Worm (Caenorhabditis elegans) whole organism, late embryonic: ENCODE measurements around the gene C06A1.6.

Experiments
- C08G9.2 ChIP-seq: sonication (generic microtip); optimal IDR thresholded peaks from 2 replicates; lab custom pipeline; 2016; ENCODE audit warnings: mild to moderate bottlenecking, missing genetic modification characterization, moderate library complexity, missing compliant biosample characterization
- C38D4.7 ChIP-seq: fragments of 200-800 bp; sonication (Bioruptor generic); optimal IDR thresholded peaks from 2 replicates; lab custom pipeline; 2018; ENCODE audit warnings: mild to moderate bottlenecking, missing genetic modification characterization, moderate library complexity, missing compliant biosample characterization
- F13H6.1 ChIP-seq: sonication (generic microtip); optimal IDR thresholded peaks from 2 replicates; lab custom pipeline; 2016; ENCODE audit warnings: missing genetic modification characterization, missing compliant biosample characterization
- K02D7.2 ChIP-seq: sonication (generic microtip); optimal IDR thresholded peaks from 2 replicates; lab custom pipeline; 2017; ENCODE audit warnings: mild to moderate bottlenecking, missing genetic modification characterization, missing compliant biosample characterization
- T23F11.4 ChIP-seq: fragments of 200-800 bp; sonication (Bioruptor generic); optimal IDR thresholded peaks from 2 replicates; lab custom pipeline; 2018; ENCODE audit warnings: mild to moderate bottlenecking, missing genetic modification characterization, missing compliant biosample characterization
- ceh-18 ChIP-seq: sonication (generic microtip); optimal IDR thresholded peaks from 2 replicates; lab custom pipeline; 2016; ENCODE audit warnings: missing genetic modification characterization, missing compliant biosample characterization
- ceh-30 ChIP-seq: fragments of 150-350 bp; optimal IDR thresholded peaks from 2 replicates; lab custom pipeline; 2014; ENCODE audit warnings: missing biosample characterization, missing genetic modification characterization
- ceh-34 ChIP-seq: sonication (generic microtip); optimal IDR thresholded peaks from 2 replicates; lab custom pipeline; 2016; ENCODE audit warnings: mild to moderate bottlenecking, missing genetic modification characterization, missing compliant biosample characterization
- ceh-45 ChIP-seq: fragments of 200-800 bp; sonication (Bioruptor generic); IDR thresholded peaks from 2 replicates; pipeline ENCODE4 v1.3.6; 2022; ENCODE audit warnings: missing genetic modification reagents, missing genetic modification characterization, missing compliant biosample characterization
- ceh-6 ChIP-seq: fragments of 200-800 bp; sonication (Bioruptor generic); optimal IDR thresholded peaks from 2 replicates; lab custom pipeline; 2018; ENCODE audit warnings: mild to moderate bottlenecking, missing genetic modification characterization, missing compliant biosample characterization
- ceh-9 ChIP-seq: sonication (generic microtip); optimal IDR thresholded peaks from 2 replicates; lab custom pipeline; 2016; ENCODE audit warnings: mild to moderate bottlenecking, missing genetic modification characterization, inconsistent platforms, missing compliant biosample characterization
- che-1 ChIP-seq: sonication (generic microtip); optimal IDR thresholded peaks from 2 replicates; lab custom pipeline; 2016; ENCODE audit warnings: mild to moderate bottlenecking, missing genetic modification characterization, missing compliant biosample characterization
- dmd-4 ChIP-seq: sonication (generic microtip); optimal IDR thresholded peaks from 2 replicates; lab custom pipeline; 2016; ENCODE audit warnings: borderline replicate concordance, missing genetic modification characterization, missing compliant biosample characterization
- ets-4 ChIP-seq: sonication (generic microtip); optimal IDR thresholded peaks from 2 replicates; lab custom pipeline; 2016; ENCODE audit warnings: missing genetic modification characterization, missing compliant biosample characterization
- eyg-1 ChIP-seq: sonication (generic microtip); optimal IDR thresholded peaks from 2 replicates; lab custom pipeline; 2016; ENCODE audit warnings: missing genotype, missing genetic modification characterization, missing compliant biosample characterization
- fax-1 ChIP-seq: sonication (generic microtip); optimal IDR thresholded peaks from 2 replicates; lab custom pipeline; 2016; ENCODE audit warnings: missing genotype, missing genetic modification characterization, missing compliant biosample characterization
- fkh-10 ChIP-seq: fragments of 150-350 bp; optimal IDR thresholded peaks from 2 replicates; lab custom pipeline; 2014; ENCODE audit warnings: missing biosample characterization, missing genetic modification reagents, missing genetic modification characterization
- fkh-6 ChIP-seq: sonication (generic microtip); optimal IDR thresholded peaks from 2 replicates; lab custom pipeline; 2016; ENCODE audit warnings: missing genetic modification characterization, missing compliant biosample characterization
- gmeb-2 ChIP-seq: sonication (generic microtip); optimal IDR thresholded peaks from 2 replicates; lab custom pipeline; 2016; ENCODE audit warnings: missing genetic modification characterization, inconsistent platforms, missing compliant biosample characterization
- hlh-15 ChIP-seq: sonication (generic microtip); optimal IDR thresholded peaks from 2 replicates; lab custom pipeline; 2016; ENCODE audit warnings: missing genetic modification characterization, missing compliant biosample characterization
- hlh-30 ChIP-seq: sonication (generic microtip); optimal IDR thresholded peaks from 2 replicates; lab custom pipeline; 2017; ENCODE audit warnings: antibody characterized with exemption, missing genetic modification characterization, missing compliant biosample characterization; ENCODE audit not compliant: insufficient read depth
- hlh-6 ChIP-seq: sonication (generic microtip); optimal IDR thresholded peaks from 2 replicates; lab custom pipeline; 2016; ENCODE audit warnings: missing genotype, missing genetic modification characterization, missing compliant biosample characterization
- lim-6 ChIP-seq: sonication (generic microtip); optimal IDR thresholded peaks from 2 replicates; lab custom pipeline; 2016; ENCODE audit warnings: missing genetic modification characterization, missing compliant biosample characterization
- lin-11 ChIP-seq: fragments of 200-800 bp; sonication (Bioruptor generic); optimal IDR thresholded peaks from 2 replicates; lab custom pipeline; 2018; ENCODE audit warnings: mild to moderate bottlenecking, missing genetic modification characterization, missing compliant biosample characterization
- nfya-1 ChIP-seq: sonication (generic microtip); optimal IDR thresholded peaks from 2 replicates; lab custom pipeline; 2017; ENCODE audit warnings: missing genetic modification characterization, mild to moderate bottlenecking, missing compliant biosample characterization, antibody characterized with exemption, moderate library complexity
- npax-4 ChIP-seq: sonication (generic microtip); optimal IDR thresholded peaks from 2 replicates; lab custom pipeline; 2016; ENCODE audit warnings: missing genetic modification characterization, missing compliant biosample characterization
- pag-3 ChIP-seq: sonication (generic microtip); optimal IDR thresholded peaks from 2 replicates; lab custom pipeline; 2016; ENCODE audit warnings: missing compliant biosample characterization, missing genetic modification characterization, borderline replicate concordance
- pha-2 ChIP-seq: sonication (generic microtip); optimal IDR thresholded peaks from 2 replicates; lab custom pipeline; 2017; ENCODE audit warnings: mild to moderate bottlenecking, missing genetic modification characterization, missing compliant biosample characterization
- pqm-1 ChIP-seq: sonication (generic microtip); optimal IDR thresholded peaks from 2 replicates; lab custom pipeline; 2016; ENCODE audit warnings: missing genetic modification characterization, missing compliant biosample characterization
- ref-2 ChIP-seq: sonication (generic microtip); optimal IDR thresholded peaks from 2 replicates; lab custom pipeline; 2016; ENCODE audit warnings: missing genetic modification characterization, missing compliant biosample characterization
- sox-4 ChIP-seq: sonication (generic microtip); optimal IDR thresholded peaks from 2 replicates; lab custom pipeline; 2017; ENCODE audit warnings: mild to moderate bottlenecking, missing genetic modification characterization, inconsistent platforms, missing compliant biosample characterization
- syd-9 ChIP-seq: sonication (generic microtip); optimal IDR thresholded peaks from 2 replicates; lab custom pipeline; 2016; ENCODE audit warnings: mild to moderate bottlenecking, missing genetic modification characterization, moderate library complexity, missing compliant biosample characterization
- tbx-2 ChIP-seq: sonication (generic microtip); optimal IDR thresholded peaks from 2 replicates; lab custom pipeline; 2016; ENCODE audit warnings: missing genetic modification characterization, missing compliant biosample characterization
- unc-42 ChIP-seq: sonication (generic microtip); optimal IDR thresholded peaks from 2 replicates; lab custom pipeline; 2016; ENCODE audit warnings: missing genotype, missing genetic modification characterization, missing compliant biosample characterization
- zip-5 ChIP-seq: sonication (generic microtip); optimal IDR thresholded peaks from 2 replicates; lab custom pipeline; 2016; ENCODE audit warnings: missing genetic modification characterization, missing compliant biosample characterization
- ztf-16 ChIP-seq: sonication (generic microtip); optimal IDR thresholded peaks from 2 replicates; lab custom pipeline; 2017; ENCODE audit warnings: missing genetic modification characterization, missing compliant biosample characterization

C06A1.6 gene

DNA sequence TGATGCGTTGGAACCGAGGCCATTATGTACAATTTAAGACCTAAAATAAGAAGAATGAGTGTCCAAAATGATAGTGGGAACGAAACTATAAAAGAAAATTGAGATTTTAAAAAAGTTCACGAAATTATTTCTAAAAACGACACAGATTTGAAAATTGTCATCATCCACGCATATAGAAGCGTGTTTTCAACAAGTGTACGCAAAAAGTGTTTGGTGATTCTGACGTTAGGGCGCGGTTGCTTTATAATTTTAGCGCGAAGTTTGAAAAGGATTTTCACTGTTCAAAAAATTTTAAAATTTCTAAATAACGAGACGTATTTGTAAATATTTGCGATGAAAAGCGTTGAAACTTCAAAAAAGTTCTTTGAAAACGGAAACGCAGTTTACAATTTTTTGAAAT, 1.1 kb downstream of the C06A1.6 start, which contains the start of gene cdc-48.1 (continued):
- TF ChIP-seq C08G9.2 (tag; lab: Kevin White, UChicago) (peak; percentile 84), pha-2 (tag; lab: Kevin White, UChicago) (peak; percentile 82), F13H6.1 (tag; lab: Kevin White, UChicago) (peak; percentile 85), zip-5 (peak; percentile 30), npax-4 (peak; percentile 20), fkh-6 (tag; lab: Kevin White, UChicago) (peak; percentile 24), C38D4.7 (peak; percentile 46), T23F11.4 (peak; percentile 85), sox-4 (tag; lab: Kevin White, UChicago) (peak; percentile 68), ets-4 (tag; lab: Kevin White, UChicago) (peak; percentile 95), fkh-10 (GFP tag; lab: Kevin White, UChicago) (peak; percentile 92), eyg-1 (tag; lab: Kevin White, UChicago) (no peak), hlh-15 (tag; lab: Kevin White, UChicago) (peak; percentile 35), ref-2 (tag; lab: Kevin White, UChicago) (peak; percentile 99), K02D7.2 (tag; lab: Kevin White, UChicago) (peak; percentile 79), lim-6 (peak; percentile 89), dmd-4 (tag; lab: Kevin White, UChicago) (peak; percentile 70)

DNA sequence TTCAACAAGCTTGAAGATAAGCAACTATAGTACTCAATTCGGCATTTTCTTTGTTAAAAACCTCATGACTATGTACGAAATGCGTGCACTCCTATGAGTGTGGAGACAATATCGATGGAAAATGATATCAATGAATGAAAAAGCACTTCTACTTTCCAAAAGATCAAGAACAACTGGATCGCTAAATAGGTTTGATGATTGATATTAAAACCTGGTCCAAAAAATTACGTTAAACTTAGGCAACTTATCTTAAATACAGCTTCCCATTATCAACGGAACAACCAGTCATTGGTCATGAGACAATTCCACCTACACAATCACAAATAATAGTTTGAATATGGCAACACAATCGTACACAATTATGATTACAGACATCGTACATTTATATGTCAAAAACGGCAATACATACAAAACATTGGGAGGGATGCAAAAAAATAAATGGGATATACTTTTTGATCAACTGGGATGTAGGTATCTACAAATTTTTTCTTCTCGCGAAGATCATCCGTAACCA, 4.8 kb downstream of the C06A1.6 start:
- TF ChIP-seq ceh-30 (tag; lab: Kevin White, UChicago) (no peak), ceh-34 (no peak), ztf-16 (tag; lab: Kevin White, UChicago) (no peak), syd-9 (tag; lab: Kevin White, UChicago) (no peak), hlh-6 (no peak), ceh-45 (no peak), pag-3 (no peak), nfya-1 (tag; lab: Kevin White, UChicago) (no peak), fax-1 (tag; lab: Kevin White, UChicago) (no peak), ceh-6 (GFP tag; lab: Kevin White, UChicago) (no peak), pqm-1 (no peak), fkh-10 (GFP tag; lab: Kevin White, UChicago) (no peak), gmeb-2 (tag; lab: Kevin White, UChicago) (no peak), eyg-1 (tag; lab: Kevin White, UChicago) (no peak), sox-4 (tag; lab: Kevin White, UChicago) (no peak), tbx-2 (tag; lab: Kevin White, UChicago) (no peak)

DNA sequence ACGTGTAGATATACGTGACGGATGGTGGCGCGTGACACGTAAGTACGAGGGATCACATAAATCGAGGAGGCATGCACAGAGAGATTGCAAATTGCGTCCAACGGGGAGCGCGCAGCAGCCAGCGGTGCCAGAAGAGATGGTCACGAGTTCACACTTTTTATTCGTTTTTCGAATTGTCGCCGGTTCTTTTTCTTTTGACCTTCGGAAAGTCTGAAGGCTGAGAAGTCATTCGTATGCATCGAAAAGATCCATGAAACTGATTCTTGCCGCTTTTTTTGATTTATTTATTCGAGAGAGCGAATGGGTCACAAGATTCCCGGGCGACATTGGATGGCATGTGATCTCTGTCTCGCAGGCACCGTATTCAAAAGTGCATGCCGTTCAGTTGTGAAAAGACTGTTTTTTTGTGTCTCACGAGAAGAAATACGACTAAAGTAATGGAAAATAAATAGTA, 5.5 kb downstream of the C06A1.6 start:
- TF ChIP-seq fax-1 (tag; lab: Kevin White, UChicago) (no peak), unc-42 (peak; percentile 49), ets-4 (tag; lab: Kevin White, UChicago) (no peak), nfya-1 (tag; lab: Kevin White, UChicago) (peak; percentile 24), che-1 (tag; lab: Kevin White, UChicago) (no peak), hlh-30 (peak; percentile 85), ceh-9 (tag; lab: Kevin White, UChicago) (no peak), ceh-18 (peak; percentile 17), ref-2 (tag; lab: Kevin White, UChicago) (peak; percentile 34), tbx-2 (tag; lab: Kevin White, UChicago) (peak; percentile 11)
- TF ChIP-seq, all 69 proteins: peak for 6

DNA sequence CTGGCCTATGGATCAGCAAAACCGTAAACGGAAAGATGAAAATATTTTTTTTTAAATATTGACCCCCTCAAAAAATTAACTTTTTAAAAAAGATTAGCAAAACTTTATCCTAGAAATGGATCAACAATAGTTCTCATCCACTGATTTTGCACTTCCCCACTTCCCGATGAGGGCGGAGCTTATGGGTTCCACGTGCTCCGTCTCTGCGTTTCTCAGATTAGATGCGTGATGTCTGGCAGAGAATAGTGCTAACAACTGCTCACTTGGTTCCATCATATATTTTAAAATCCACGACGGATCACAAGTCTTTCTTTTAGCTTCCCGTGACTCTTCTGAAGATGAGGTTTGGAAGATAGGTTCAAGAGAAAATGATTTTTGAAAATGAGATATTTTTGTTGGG, 6.1 kb downstream of the C06A1.6 start:
- TF ChIP-seq lin-11 (tag; lab: Kevin White, UChicago) = no peak
- no peak for TF ChIP-seq syd-9 (tag; lab: Kevin White, UChicago)
- TF ChIP-seq ztf-16 (tag; lab: Kevin White, UChicago) = no peak
- TF ChIP-seq hlh-30 = peak; percentile 50
- TF ChIP-seq ceh-18 = no peak
- no peak for TF ChIP-seq ceh-6 (GFP tag; lab: Kevin White, UChicago)
- no peak for TF ChIP-seq hlh-15 (tag; lab: Kevin White, UChicago)
- TF ChIP-seq, all 69 proteins: peak for 1
